Worm (Caenorhabditis elegans): ENCODE results near the gene srb-17.

The srb-17 gene

DNA sequence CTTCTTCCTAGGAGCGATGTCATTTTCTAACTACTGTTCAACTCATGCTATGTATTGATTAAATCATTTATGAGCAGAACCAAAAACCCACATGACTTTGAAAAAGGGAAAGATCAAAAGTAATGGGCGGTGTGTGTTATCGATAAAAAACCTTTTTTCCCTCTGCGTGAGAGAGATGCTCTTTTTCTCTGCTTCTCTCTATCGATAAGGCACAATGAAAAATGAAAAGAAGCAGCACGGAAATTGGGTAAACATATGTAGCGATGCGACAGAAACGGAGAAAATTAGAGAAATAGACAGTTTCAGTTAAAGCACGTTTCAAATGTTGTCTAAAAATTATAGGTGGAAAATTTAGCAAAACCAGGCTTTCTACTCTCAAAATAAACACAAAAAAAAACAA is 45.3 kb upstream of the srb-17 start (continued):
- TF ChIP-seq ceh-20 (GFP tag; IDR thresholded peaks at IDR 0.05): no peak
- peak; percentile 77 for TF ChIP-seq nhr-6 (tag; optimal IDR thresholded peaks at IDR 0.05)
- peak; percentile 47 for TF ChIP-seq mep-1 (tag; optimal IDR thresholded peaks at IDR 0.05)
- TF ChIP-seq vab-7 (GFP tag; IDR thresholded peaks at IDR 0.05): no peak
- no peak for TF ChIP-seq egl-43 (GFP tag; IDR thresholded peaks at IDR 0.05)
- peak; percentile 30; the same call in 1 of the 2 replicates for TF ChIP-seq hmg-1.1 (GFP tag; IDR thresholded peaks at IDR 0.05)
- no peak for TF ChIP-seq ZK337.2 (GFP tag; IDR thresholded peaks at IDR 0.05)
- no peak for TF ChIP-seq zag-1 (tag; optimal IDR thresholded peaks at IDR 0.05)
- TF ChIP-seq unc-130 (GFP tag; optimal IDR thresholded peaks at IDR 0.05): no peak
- no peak for TF ChIP-seq ces-1 (GFP tag; optimal IDR thresholded peaks at IDR 0.05)
- no peak for TF ChIP-seq nhr-41 (GFP tag; IDR thresholded peaks at IDR 0.05)
- no peak for TF ChIP-seq fkh-10 (GFP tag; optimal IDR thresholded peaks at IDR 0.05)
- peak in 1 of 2 experiments; percentile 36 for TF ChIP-seq daf-16 (GFP tag; optimal IDR thresholded peaks at IDR 0.05)
- peak; percentile 97 for TF ChIP-seq daf-16 (tag; optimal IDR thresholded peaks at IDR 0.05)
- TF ChIP-seq php-3 (GFP tag; IDR thresholded peaks at IDR 0.05): peak; percentile 55; the same call in 1 of the 2 replicates
- TF ChIP-seq snpc-1.2 (GFP tag; IDR thresholded peaks at IDR 0.05): no peak
- TF ChIP-seq ceh-44 (GFP tag; IDR thresholded peaks at IDR 0.05): no peak
- TF ChIP-seq zip-2 (tag; optimal IDR thresholded peaks at IDR 0.05): peak; percentile 32
- TF ChIP-seq F10B5.3 (tag; optimal IDR thresholded peaks at IDR 0.05): no peak
- TF ChIP-seq nhr-25 (tag; optimal IDR thresholded peaks at IDR 0.05; ENCODE audit: borderline replicate concordance, insufficient read depth): no peak
- no peak for TF ChIP-seq lim-7 (GFP tag; IDR thresholded peaks at IDR 0.05)
- TF ChIP-seq dmd-6 (GFP tag; IDR thresholded peaks at IDR 0.05): peak; percentile 84
- TF ChIP-seq attf-4 (tag; optimal IDR thresholded peaks at IDR 0.05): no peak
- no peak for TF ChIP-seq ztf-11 (tag; optimal IDR thresholded peaks at IDR 0.05)
- TF ChIP-seq duxl-1 (tag; optimal IDR thresholded peaks at IDR 0.05; ENCODE audit: poor library complexity): no peak
- peak; percentile 8 for TF ChIP-seq mxl-3 (GFP tag; optimal IDR thresholded peaks at IDR 0.05)
- TF ChIP-seq T26A8.4 (GFP tag; IDR thresholded peaks at IDR 0.05): peak; percentile 45; the same call in 1 of the 2 replicates
- TF ChIP-seq F44E2.7 (GFP tag; IDR thresholded peaks at IDR 0.05): no peak
- peak; percentile 74 for TF ChIP-seq mes-2 (tag; optimal IDR thresholded peaks at IDR 0.05; ENCODE audit: poor library complexity, severe bottlenecking)
- no peak for TF ChIP-seq ceh-82 (tag; optimal IDR thresholded peaks at IDR 0.05)
- no peak for TF ChIP-seq lin-39 (tag; optimal IDR thresholded peaks at IDR 0.05)
- peak; percentile 76 for TF ChIP-seq pqm-1 (tag; optimal IDR thresholded peaks at IDR 0.05)
- no peak for TF ChIP-seq lin-13 (GFP tag; optimal IDR thresholded peaks at IDR 0.05)
- no peak for TF ChIP-seq ztf-7 (tag; optimal IDR thresholded peaks at IDR 0.05)
- no peak for TF ChIP-seq daf-8 (GFP tag; IDR thresholded peaks at IDR 0.05)
- TF ChIP-seq egl-27 (tag; optimal IDR thresholded peaks at IDR 0.05): no peak
- no peak for TF ChIP-seq dmd-9 (GFP tag; IDR thresholded peaks at IDR 0.05)
- TF ChIP-seq D1046.2 (GFP tag; IDR thresholded peaks at IDR 0.05): no peak
- TF ChIP-seq mdl-1 (tag; optimal IDR thresholded peaks at IDR 0.05): peak in 1 of 2 experiments; percentile 60
- TF ChIP-seq nhr-77 (tag; optimal IDR thresholded peaks at IDR 0.05): peak; percentile 86
- no peak for TF ChIP-seq lin-15B (tag; optimal IDR thresholded peaks at IDR 0.05)
- TF ChIP-seq nhr-10 (tag; optimal IDR thresholded peaks at IDR 0.05): peak; percentile 51
- TF ChIP-seq R02D3.7 (tag; optimal IDR thresholded peaks at IDR 0.05): no peak
- TF ChIP-seq dve-1 (tag; optimal IDR thresholded peaks at IDR 0.05; ENCODE audit: insufficient read depth): peak; percentile 95
- no peak for TF ChIP-seq ceh-32 (tag; optimal IDR thresholded peaks at IDR 0.05; ENCODE audit: poor library complexity)
- no peak for TF ChIP-seq mxl-2 (GFP tag; conservative IDR thresholded peaks at IDR 0.05)
- no peak for TF ChIP-seq F49E8.2 (tag; optimal IDR thresholded peaks at IDR 0.05; ENCODE audit: borderline replicate concordance)
- TF ChIP-seq saeg-2 (GFP tag; IDR thresholded peaks at IDR 0.05): no peak
- 0 out of 2 replicates have a peak, but pooled peaks have one; percentile 20 for TF ChIP-seq lin-1 (GFP tag; IDR thresholded peaks at IDR 0.05)
- TF ChIP-seq zfp-2 (tag; optimal IDR thresholded peaks at IDR 0.05): no peak
- TF ChIP-seq pha-4 (GFP tag; IDR thresholded peaks at IDR 0.05): peak; percentile 50; the same call in 1 of the 2 replicates
- TF ChIP-seq pha-4 (tag; optimal IDR thresholded peaks at IDR 0.05): no peak
